Worm (Caenorhabditis elegans) whole organism, young adult: ENCODE measurements around the gene eri-3.

Source experiments
- B0035.1 ChIP-seq: sonication (generic microtip); optimal IDR thresholded peaks from 2 replicates; lab custom pipeline; 2016; ENCODE audit warnings: missing genetic modification characterization, mild to moderate bottlenecking, missing compliant biosample characterization, missing genotype, missing genetic modification reagents
- B0336.3 ChIP-seq: fragments of 200-800 bp; sonication (Bioruptor generic); IDR thresholded peaks from 2 replicates; pipeline ENCODE4 v1.3.6; 2022; ENCODE audit warnings: missing genetic modification characterization, missing compliant biosample characterization
- C06A6.2 ChIP-seq: fragments of 200-800 bp; sonication (Bioruptor generic); conservative IDR thresholded peaks from 2 replicates; pipeline ENCODE4 v1.3.6; 2022; ENCODE audit warnings: missing genetic modification characterization, missing compliant biosample characterization
- F10E7.11 ChIP-seq: sonication (generic microtip); optimal IDR thresholded peaks from 2 replicates; lab custom pipeline; 2017; ENCODE audit warnings: mild to moderate bottlenecking, missing genetic modification characterization, moderate library complexity, missing compliant biosample characterization
- F37B4.10 ChIP-seq: fragments of 200-800 bp; sonication (Bioruptor generic); IDR thresholded peaks from 2 replicates; pipeline ENCODE4 v1.3.6; 2022; ENCODE audit warnings: missing genetic modification characterization, missing compliant biosample characterization
- F57A8.1 ChIP-seq: fragments of 200-800 bp; sonication (Bioruptor generic); optimal IDR thresholded peaks from 2 replicates; lab custom pipeline; 2018; ENCODE audit warnings: mild to moderate bottlenecking, missing genetic modification characterization, moderate library complexity, missing compliant biosample characterization
- K11D2.4 ChIP-seq: fragments of 200-800 bp; sonication (Bioruptor generic); IDR thresholded peaks from 2 replicates; pipeline ENCODE4 v1.3.6; 2022; ENCODE audit warnings: missing genetic modification reagents, missing genetic modification characterization, missing compliant biosample characterization
- T07F8.4 ChIP-seq: sonication (generic microtip); optimal IDR thresholded peaks from 2 replicates; lab custom pipeline; 2016; ENCODE audit warnings: mild to moderate bottlenecking, missing genetic modification characterization, moderate library complexity, missing compliant biosample characterization
- Y56A3A.18 ChIP-seq: fragments of 200-800 bp; sonication (Bioruptor generic); IDR thresholded peaks from 2 replicates; pipeline ENCODE4 v1.3.6; 2022; ENCODE audit warnings: missing genetic modification reagents, missing genetic modification characterization, missing compliant biosample characterization
- Y67H2A.10 ChIP-seq: fragments of 200-800 bp; sonication (Bioruptor generic); conservative IDR thresholded peaks from 2 replicates; pipeline ENCODE4 v1.3.6; 2022; ENCODE audit warnings: missing genetic modification reagents, missing genetic modification characterization, missing compliant biosample characterization
- aptf-3 ChIP-seq: fragments of 200-800 bp; sonication (Bioruptor generic); IDR thresholded peaks from 2 replicates; pipeline ENCODE4 v1.3.6; 2022; ENCODE audit warnings: missing genetic modification characterization, missing compliant biosample characterization
- atf-7 ChIP-seq: sonication (generic microtip); optimal IDR thresholded peaks from 2 replicates; lab custom pipeline; 2017; ENCODE audit warnings: mild to moderate bottlenecking, missing genetic modification characterization, missing compliant biosample characterization
- athp-1 ChIP-seq: sonication (generic microtip); optimal IDR thresholded peaks from 2 replicates; lab custom pipeline; 2017; ENCODE audit warnings: mild to moderate bottlenecking, missing genetic modification characterization, missing compliant biosample characterization
- cebp-2 ChIP-seq: fragments of 200-800 bp; sonication (Bioruptor generic); IDR thresholded peaks from 2 replicates; pipeline ENCODE4 v1.3.6; 2022; ENCODE audit warnings: missing genetic modification characterization, missing compliant biosample characterization
- ceh-79 ChIP-seq: sonication (generic microtip); optimal IDR thresholded peaks from 2 replicates; lab custom pipeline; 2017; ENCODE audit warnings: mild to moderate bottlenecking, missing genetic modification characterization, missing compliant biosample characterization
- ceh-91 ChIP-seq: fragments of 200-800 bp; sonication (Bioruptor generic); IDR thresholded peaks from 2 replicates; pipeline ENCODE4 v1.3.6; 2022; ENCODE audit warnings: missing genetic modification reagents, missing genetic modification characterization, missing compliant biosample characterization
- die-1 ChIP-seq: sonication (generic microtip); optimal IDR thresholded peaks from 2 replicates; lab custom pipeline; 2016; ENCODE audit warnings: missing genotype, mild to moderate bottlenecking, missing genetic modification characterization, missing compliant biosample characterization
- efl-1 ChIP-seq: fragments of 150-350 bp; optimal IDR thresholded peaks from 2 replicates; lab custom pipeline; 2014; ENCODE audit warnings: missing biosample characterization, missing genetic modification reagents, missing genetic modification characterization
- egl-18 ChIP-seq: fragments of 200-800 bp; sonication (Bioruptor generic); IDR thresholded peaks from 2 replicates; pipeline ENCODE4 v1.3.6; 2022; ENCODE audit warnings: missing genetic modification reagents, missing genetic modification characterization, missing compliant biosample characterization
- ets-4 ChIP-seq: fragments of 200-800 bp; sonication (Bioruptor generic); optimal IDR thresholded peaks from 2 replicates; lab custom pipeline; 2018; ENCODE audit warnings: mild to moderate bottlenecking, missing genetic modification characterization, missing compliant biosample characterization
- fkh-3 ChIP-seq: sonication (generic microtip); optimal IDR thresholded peaks from 2 replicates; lab custom pipeline; 2016; ENCODE audit warnings: mild to moderate bottlenecking, missing genetic modification characterization, missing compliant biosample characterization
- hsf-1 ChIP-seq: fragments of 200-800 bp; sonication (Bioruptor generic); IDR thresholded peaks from 2 replicates; pipeline ENCODE4 v1.3.6; 2022; ENCODE audit warnings: missing genetic modification reagents, missing genetic modification characterization, missing compliant biosample characterization
- lin-35 ChIP-seq, 3 experiments: fragments of 150-350 bp in 2 of 3; sonication (generic microtip) in 1 of 3; optimal IDR thresholded peaks; 2 replicates each; lab custom pipeline; 2014 to 2018; ENCODE audit warnings: missing biosample characterization in 3 of 3, missing genetic modification characterization in 3 of 3, missing genetic modification reagents in 3 of 3
- lin-54 ChIP-seq: fragments of 200-800 bp; sonication (Bioruptor generic); optimal IDR thresholded peaks from 2 replicates; lab custom pipeline; 2018; ENCODE audit warnings: mild to moderate bottlenecking, missing genetic modification characterization, missing compliant biosample characterization
- madf-3 ChIP-seq: fragments of 200-800 bp; sonication (Bioruptor generic); IDR thresholded peaks from 2 replicates; pipeline ENCODE4 v1.3.6; 2022; ENCODE audit warnings: missing genetic modification reagents, missing genetic modification characterization, missing compliant biosample characterization
- mcd-1 ChIP-seq: fragments of 200-800 bp; sonication (Bioruptor generic); IDR thresholded peaks from 2 replicates; pipeline ENCODE4 v1.3.6; 2022; ENCODE audit warnings: missing genetic modification reagents, missing genetic modification characterization, missing compliant biosample characterization
- mxl-1 ChIP-seq: sonication (generic microtip); optimal IDR thresholded peaks from 2 replicates; lab custom pipeline; 2016; ENCODE audit warnings: missing genetic modification characterization, missing compliant biosample characterization
- nfya-1 ChIP-seq: sonication (generic microtip); optimal IDR thresholded peaks from 2 replicates; lab custom pipeline; 2017; ENCODE audit warnings: antibody characterized with exemption, missing compliant biosample characterization, missing genetic modification characterization, borderline replicate concordance; ENCODE audit not compliant: insufficient read depth
- nhr-80 ChIP-seq: sonication (generic microtip); optimal IDR thresholded peaks from 2 replicates; lab custom pipeline; 2016; ENCODE audit warnings: missing genetic modification characterization, missing compliant biosample characterization
- nhr-90 ChIP-seq: sonication (generic microtip); optimal IDR thresholded peaks from 2 replicates; lab custom pipeline; 2016; ENCODE audit warnings: missing genotype, mild to moderate bottlenecking, missing genetic modification characterization, missing compliant biosample characterization
- pha-4 ChIP-seq: fragments of 150-350 bp; sonication (generic microtip); optimal IDR thresholded peaks from 2 replicates; lab custom pipeline; 2014; ENCODE audit warnings: missing biosample characterization, missing genetic modification reagents, missing genetic modification characterization
- rpc-1 ChIP-seq, 2 experiments: fragments of 150-350 bp in 1 of 2; sonication (generic microtip) in 1 of 2; optimal IDR thresholded peaks; 2 replicates each; lab custom pipeline; 2014 to 2018; ENCODE audit warnings: missing biosample characterization in 1 of 2, missing genetic modification characterization in 1 of 2, missing genetic modification reagents in 1 of 2, missing genotype in 1 of 2
- snpc-1.1 ChIP-seq: sonication (generic microtip); optimal IDR thresholded peaks from 2 replicates; lab custom pipeline; 2017; ENCODE audit warnings: missing genetic modification characterization, mild to moderate bottlenecking, missing compliant biosample characterization, antibody characterized with exemption, moderate library complexity, missing genotype, missing genetic modification reagents; ENCODE audit not compliant: insufficient read depth
- tlf-1 ChIP-seq: fragments of 200-800 bp; sonication (Bioruptor generic); optimal IDR thresholded peaks from 2 replicates; lab custom pipeline; 2018; ENCODE audit warnings: mild to moderate bottlenecking, missing genetic modification characterization, missing compliant biosample characterization
- xnd-1 ChIP-seq: sonication (generic microtip); optimal IDR thresholded peaks from 2 replicates; lab custom pipeline; 2016; ENCODE audit warnings: missing genotype, missing genetic modification reagents, missing genetic modification characterization, missing compliant biosample characterization
- ztf-25 ChIP-seq: fragments of 200-800 bp; sonication (Bioruptor generic); IDR thresholded peaks from 2 replicates; pipeline ENCODE4 v1.3.6; 2022; ENCODE audit warnings: missing genetic modification reagents, missing genetic modification characterization, missing compliant biosample characterization

eri-3 gene

DNA sequence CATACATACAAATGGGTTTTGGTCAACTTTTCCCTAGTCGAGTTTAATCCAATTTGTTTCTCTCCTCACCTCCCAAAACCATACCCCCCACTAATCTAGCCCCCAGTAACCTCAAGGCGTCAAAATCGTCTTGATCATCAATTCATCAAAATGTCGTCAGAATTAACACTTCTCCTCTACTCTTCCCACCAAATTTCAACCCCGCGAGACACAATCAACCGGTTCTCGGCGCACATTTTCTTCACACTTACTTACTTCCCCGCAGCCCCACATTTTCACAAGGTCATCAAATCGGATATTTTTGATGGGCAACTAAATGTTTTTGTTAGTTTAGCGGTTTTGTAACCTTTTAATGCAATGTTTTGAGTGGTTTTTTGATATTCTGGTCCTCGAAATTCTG is 32.6 kb upstream of the eri-3 start:
- TF ChIP-seq B0035.1 (tag; lab: Kevin White, UChicago) (no peak), hsf-1 (GFP tag; lab: Robert Waterston, UW) (no peak), ztf-25 (GFP tag; lab: Robert Waterston, UW) (no peak), T07F8.4 (tag; lab: Kevin White, UChicago) (no peak), Y56A3A.18 (no peak), lin-35 (GFP tag; optimal IDR thresholded peaks at IDR 0.05; lab: Kevin White, UChicago) (no peak), Y67H2A.10 (GFP tag; lab: Robert Waterston, UW) (no peak), fkh-3 (tag; lab: Kevin White, UChicago) (no peak), ets-4 (GFP tag; lab: Kevin White, UChicago) (no peak), rpc-1 (optimal IDR thresholded peaks at IDR 0.05; lab: Kevin White, UChicago) (no peak), rpc-1 (tag; optimal IDR thresholded peaks at IDR 0.05; lab: Kevin White, UChicago) (no peak)

DNA sequence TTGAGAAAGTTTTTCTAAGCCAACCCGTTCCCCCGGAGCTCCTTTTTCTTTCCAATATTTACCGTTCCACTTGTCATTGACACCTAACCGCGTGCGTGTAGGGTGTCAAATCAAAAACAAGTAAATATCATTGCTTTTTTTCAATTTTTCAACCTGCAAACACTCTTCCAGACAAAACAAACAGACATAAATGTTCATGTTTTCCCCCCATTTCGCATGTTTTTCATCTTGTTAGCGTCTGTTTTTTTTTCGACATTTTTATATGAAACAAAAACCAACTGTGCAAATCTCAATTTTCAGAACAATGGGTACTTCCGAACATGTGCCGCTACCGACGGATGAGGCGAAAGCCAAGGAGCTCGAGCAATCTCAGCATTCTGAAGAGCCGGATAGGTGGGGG is 31.6 kb upstream of the eri-3 start, which contains the start of gene snf-3:
snf-3 (plus strand) TSS at position 301 of the 400 bp plus-strand sequence.
- TF ChIP-seq ceh-79 (tag; lab: Kevin White, UChicago) (no peak), mxl-1 (tag; lab: Kevin White, UChicago) (no peak), nhr-90 (tag; lab: Kevin White, UChicago) (no peak), F10E7.11 (tag; lab: Kevin White, UChicago) (no peak), mcd-1 (GFP tag; lab: Robert Waterston, UW) (no peak), tlf-1 (GFP tag; lab: Kevin White, UChicago) (no peak), athp-1 (tag; lab: Kevin White, UChicago) (no peak), K11D2.4 (GFP tag; lab: Robert Waterston, UW) (no peak), egl-18 (GFP tag; lab: Robert Waterston, UW) (no peak), C06A6.2 (GFP tag; lab: Robert Waterston, UW) (no peak), ets-4 (GFP tag; lab: Kevin White, UChicago) (no peak), F37B4.10 (GFP tag; lab: Robert Waterston, UW) (no peak), die-1 (no peak), xnd-1 (tag; lab: Kevin White, UChicago) (no peak), aptf-3 (GFP tag; lab: Robert Waterston, UW) (no peak), B0336.3 (no peak), efl-1 (GFP tag; lab: Kevin White, UChicago) (no peak), ceh-91 (no peak)

DNA sequence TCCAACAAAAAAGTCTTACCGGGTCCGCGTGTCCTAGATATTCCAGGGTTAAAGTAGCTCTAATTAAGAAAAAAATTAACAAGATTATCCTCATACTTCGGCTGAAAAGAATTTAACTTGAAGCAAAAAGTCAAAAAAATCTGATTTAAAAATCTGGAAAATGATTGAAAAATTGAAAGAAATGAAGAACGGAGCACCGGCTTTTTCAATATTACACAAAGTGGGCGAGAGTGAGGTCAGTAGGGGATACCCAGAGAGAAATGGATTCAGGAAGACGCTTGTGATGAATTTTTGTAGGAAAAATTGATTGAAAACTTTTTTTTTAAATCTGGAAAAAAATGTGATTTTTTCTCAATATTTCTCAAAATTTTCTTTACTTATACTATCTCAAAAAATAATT is 22.6 kb upstream of the eri-3 start, which contains the start of gene pho-14:
pho-14 (minus strand) TSS at position 101 of the 400 bp plus-strand sequence.
- TF ChIP-seq F57A8.1 (GFP tag; lab: Kevin White, UChicago), result no peak
- no peak for TF ChIP-seq nfya-1 (tag; lab: Kevin White, UChicago)
- TF ChIP-seq B0336.3, result no peak
- no peak for TF ChIP-seq F10E7.11 (tag; lab: Kevin White, UChicago)
- no peak for TF ChIP-seq atf-7
- no peak for TF ChIP-seq cebp-2 (GFP tag; lab: Robert Waterston, UW)
- TF ChIP-seq pha-4, result no peak
- TF ChIP-seq madf-3 (GFP tag; lab: Robert Waterston, UW), result no peak
- TF ChIP-seq ztf-25 (GFP tag; lab: Robert Waterston, UW), result no peak
- TF ChIP-seq, all 124 proteins: peak for 0

DNA sequence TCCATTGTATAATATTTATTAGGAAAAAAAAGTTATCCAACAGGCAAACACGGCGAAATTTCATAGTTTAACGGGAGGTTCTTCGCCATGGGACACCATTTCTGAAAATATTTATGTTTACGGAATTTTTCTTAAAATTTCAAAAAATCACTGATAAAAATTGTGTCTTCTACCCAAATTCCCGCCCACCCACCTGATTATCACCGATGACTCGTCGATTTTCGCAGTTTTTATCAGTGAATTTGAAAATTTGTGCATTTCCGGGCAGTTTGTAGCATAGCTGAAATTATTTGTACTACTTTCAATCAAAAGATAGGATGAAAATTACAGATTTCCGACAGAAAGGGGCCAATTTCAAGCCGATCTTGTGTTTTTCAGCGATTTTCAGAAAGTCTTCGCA is 21.9 kb upstream of the eri-3 start:
- TF ChIP-seq nhr-80 (tag; lab: Kevin White, UChicago) (peak; percentile 47), snpc-1.1 (tag; lab: Kevin White, UChicago) (no peak), ets-4 (GFP tag; lab: Kevin White, UChicago) (peak; percentile 0), B0336.3 (no peak), lin-54 (GFP tag; lab: Kevin White, UChicago) (no peak)
